Fruit fly (Drosophila melanogaster): ENCODE results near the gene CG18789.

CG18789 gene

DNA sequence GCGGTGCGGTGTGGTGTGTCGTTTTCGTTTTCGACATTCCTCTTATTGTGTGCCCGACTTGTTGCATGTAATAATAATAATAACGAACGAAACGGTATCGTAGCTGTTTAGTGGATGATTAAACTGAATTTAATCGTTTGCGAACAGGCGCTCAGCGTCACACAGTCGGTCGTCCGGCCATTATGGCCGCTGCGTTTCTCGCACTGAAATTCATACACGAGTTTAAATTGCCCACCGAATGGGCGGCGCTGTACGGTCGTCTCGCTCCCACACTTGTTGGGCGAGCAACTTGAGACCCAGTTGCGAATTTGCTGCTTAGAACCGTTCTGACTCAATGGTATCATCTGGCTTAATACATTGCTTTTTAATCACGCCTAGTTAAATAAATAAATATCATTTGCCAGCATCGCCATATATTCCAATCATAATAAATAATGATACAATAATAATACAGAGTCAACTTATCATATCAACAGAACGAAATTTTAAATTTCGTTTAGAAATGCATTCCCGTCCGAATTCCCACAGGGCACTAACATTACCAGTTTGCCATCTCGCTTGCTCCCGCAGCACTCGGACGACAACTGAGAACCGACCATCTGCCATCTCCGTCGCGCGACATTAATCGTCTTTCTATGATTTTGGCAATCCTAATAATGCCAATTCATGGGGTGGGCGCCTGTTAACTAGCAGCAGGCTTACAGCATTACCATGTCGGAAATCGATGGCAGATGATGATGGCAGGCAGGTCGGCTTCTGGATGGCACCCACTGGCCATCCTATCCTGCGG is 15.8 kb upstream of the CG18789 start (continued):
- TF ChIP-seq CG13296 (GFP tag; optimal IDR thresholded peaks at IDR 0.05): peak; percentile 94
- peak; percentile 84 for TF ChIP-seq Asciz (GFP tag; optimal IDR thresholded peaks at IDR 0.05)
- TF ChIP-seq pb (GFP tag; optimal IDR thresholded peaks at IDR 0.05): no peak
- peak; percentile 52 for TF ChIP-seq MTF-1 (GFP tag; optimal IDR thresholded peaks at IDR 0.05; ENCODE audit: borderline replicate concordance)
- TF ChIP-seq CG2202 (tag; optimal IDR thresholded peaks at IDR 0.05): peak; percentile 67
- TF ChIP-seq CG16813 (GFP tag; IDR thresholded peaks at IDR 0.05; ENCODE audit: partially characterized antibody): no peak
- no peak for TF ChIP-seq CG15479 (GFP tag; optimal IDR thresholded peaks at IDR 0.05)
- TF ChIP-seq HmgZ (tag; optimal IDR thresholded peaks at IDR 0.05): peak; percentile 89
- no peak for TF ChIP-seq fd64A (GFP tag; optimal IDR thresholded peaks at IDR 0.05)
- no peak for TF ChIP-seq vnd (GFP tag; IDR thresholded peaks at IDR 0.05; ENCODE audit: partially characterized antibody)
- peak; percentile 95 for TF ChIP-seq CG12659 (GFP tag; optimal IDR thresholded peaks at IDR 0.05)
- TF ChIP-seq CG17829 (tag; optimal IDR thresholded peaks at IDR 0.05): peak; percentile 91
- TF ChIP-seq CG17328 (GFP tag; IDR thresholded peaks at IDR 0.05): no peak
- TF ChIP-seq Max (GFP tag; optimal IDR thresholded peaks at IDR 0.05): peak; percentile 84
- peak; percentile 81 for TF ChIP-seq nau (GFP tag; optimal IDR thresholded peaks at IDR 0.05)
- peak; percentile 89 for TF ChIP-seq kay (GFP tag; optimal IDR thresholded peaks at IDR 0.05)
- TF ChIP-seq scrt (GFP tag; optimal IDR thresholded peaks at IDR 0.05): no peak
- peak; percentile 70 for TF ChIP-seq bab2 (GFP tag; optimal IDR thresholded peaks at IDR 0.05)
- TF ChIP-seq da (GFP tag; optimal IDR thresholded peaks at IDR 0.05): no peak
- TF ChIP-seq tap (tag; optimal IDR thresholded peaks at IDR 0.05): peak; percentile 83
- no peak for TF ChIP-seq HmgD (GFP tag; optimal IDR thresholded peaks at IDR 0.05)
- peak; percentile 90 for TF ChIP-seq CG6854 (GFP tag; optimal IDR thresholded peaks at IDR 0.05)
- TF ChIP-seq B-H2 (GFP tag; optimal IDR thresholded peaks at IDR 0.05): peak; percentile 93
- TF ChIP-seq CG1647 (GFP tag; optimal IDR thresholded peaks at IDR 0.05): peak; percentile 80
- peak; percentile 88 for TF ChIP-seq cwo (GFP tag; optimal IDR thresholded peaks at IDR 0.05)
- no peak for TF ChIP-seq Doc2 (GFP tag; IDR thresholded peaks at IDR 0.05)
- TF ChIP-seq yki (optimal IDR thresholded peaks at IDR 0.05): no peak
- no peak for TF ChIP-seq jing (GFP tag; optimal IDR thresholded peaks at IDR 0.05)
- TF ChIP-seq CG17361 (GFP tag; IDR thresholded peaks at IDR 0.05): no peak
- peak; percentile 93 for TF ChIP-seq CG8924 (tag; optimal IDR thresholded peaks at IDR 0.05)
- TF ChIP-seq crol (GFP tag; IDR thresholded peaks at IDR 0.05): no peak
- no peak for TF ChIP-seq Stat92E (GFP tag; optimal IDR thresholded peaks at IDR 0.05)
- TF ChIP-seq MESR4 (GFP tag; optimal IDR thresholded peaks at IDR 0.05): peak; percentile 1
- TF ChIP-seq schlank (tag; optimal IDR thresholded peaks at IDR 0.05): peak; percentile 89
- TF ChIP-seq tgo (GFP tag; IDR thresholded peaks at IDR 0.05): no peak
- TF ChIP-seq CG15601 (tag; optimal IDR thresholded peaks at IDR 0.05): no peak
- TF ChIP-seq fd3F (GFP tag; optimal IDR thresholded peaks at IDR 0.05): peak; percentile 92
- peak; percentile 80 for TF ChIP-seq CG10431 (GFP tag; optimal IDR thresholded peaks at IDR 0.05)
- no peak for TF ChIP-seq lmd (GFP tag; IDR thresholded peaks at IDR 0.05)
- TF ChIP-seq CrebB (tag; optimal IDR thresholded peaks at IDR 0.05): peak; percentile 92
- TF ChIP-seq CG7963 (GFP tag; IDR thresholded peaks at IDR 0.05; ENCODE audit: partially characterized antibody): no peak
- peak; percentile 99 for TF ChIP-seq sd (tag; optimal IDR thresholded peaks at IDR 0.05)
- TF ChIP-seq CG13894 (tag; optimal IDR thresholded peaks at IDR 0.05): peak; percentile 88
- TF ChIP-seq ham (GFP tag; IDR thresholded peaks at IDR 0.05): no peak
- TF ChIP-seq ac (GFP tag; optimal IDR thresholded peaks at IDR 0.05): peak; percentile 51
- TF ChIP-seq CG17359 (tag; optimal IDR thresholded peaks at IDR 0.05): peak; percentile 84
- no peak for TF ChIP-seq Gsc (GFP tag; IDR thresholded peaks at IDR 0.05)
- TF ChIP-seq dati (GFP tag; IDR thresholded peaks at IDR 0.05): no peak
- TF ChIP-seq toy (GFP tag; IDR thresholded peaks at IDR 0.05): no peak
